Worm (Caenorhabditis elegans) whole organism, young adult: ENCODE results near the gene F26H11.8.

ENCODE experiments used
- B0035.1 ChIP-seq: sonication (generic microtip); optimal IDR thresholded peaks from 2 replicates; lab custom pipeline; 2016; ENCODE audit warnings: missing genetic modification characterization, mild to moderate bottlenecking, missing compliant biosample characterization, missing genotype, missing genetic modification reagents
- D2030.7 ChIP-seq: fragments of 200-800 bp; sonication (Bioruptor generic); IDR thresholded peaks from 2 replicates; pipeline ENCODE4 v1.3.6; 2022; ENCODE audit warnings: missing genetic modification reagents, missing genetic modification characterization, missing compliant biosample characterization
- F22D6.2 ChIP-seq: sonication (generic microtip); optimal IDR thresholded peaks from 2 replicates; lab custom pipeline; 2016; ENCODE audit warnings: mild to moderate bottlenecking, missing genetic modification characterization, missing compliant biosample characterization
- F37B4.10 ChIP-seq: fragments of 200-800 bp; sonication (Bioruptor generic); IDR thresholded peaks from 2 replicates; pipeline ENCODE4 v1.3.6; 2022; ENCODE audit warnings: missing genetic modification characterization, missing compliant biosample characterization
- F49E8.2 ChIP-seq: sonication (generic microtip); optimal IDR thresholded peaks from 3 replicates; lab custom pipeline; 2017; ENCODE audit warnings: missing genetic modification characterization, mild to moderate bottlenecking, missing compliant biosample characterization, antibody characterized with exemption, moderate library complexity; ENCODE audit not compliant: insufficient read depth
- F52B5.7 ChIP-seq: sonication (generic microtip); optimal IDR thresholded peaks from 2 replicates; lab custom pipeline; 2016; ENCODE audit warnings: mild to moderate bottlenecking, missing genetic modification characterization, missing compliant biosample characterization
- F57C9.4 ChIP-seq: sonication (generic microtip); optimal IDR thresholded peaks from 2 replicates; lab custom pipeline; 2017; ENCODE audit warnings: mild to moderate bottlenecking, missing genetic modification characterization, missing compliant biosample characterization
- K12H6.12 ChIP-seq: fragments of 200-800 bp; sonication (Bioruptor generic); optimal IDR thresholded peaks from 2 replicates; lab custom pipeline; 2018; ENCODE audit warnings: mild to moderate bottlenecking, missing genetic modification characterization, missing compliant biosample characterization
- T07F8.4 ChIP-seq: sonication (generic microtip); optimal IDR thresholded peaks from 2 replicates; lab custom pipeline; 2016; ENCODE audit warnings: mild to moderate bottlenecking, missing genetic modification characterization, moderate library complexity, missing compliant biosample characterization
- Y53G8AR.9 ChIP-seq: fragments of 200-800 bp; sonication (Bioruptor generic); conservative IDR thresholded peaks from 2 replicates; pipeline ENCODE4 v1.3.6; 2022; ENCODE audit warnings: missing genetic modification reagents, missing genetic modification characterization, missing compliant biosample characterization
- Y67H2A.10 ChIP-seq: fragments of 200-800 bp; sonication (Bioruptor generic); conservative IDR thresholded peaks from 2 replicates; pipeline ENCODE4 v1.3.6; 2022; ENCODE audit warnings: missing genetic modification reagents, missing genetic modification characterization, missing compliant biosample characterization
- ZK185.1 ChIP-seq: sonication (generic microtip); optimal IDR thresholded peaks from 2 replicates; lab custom pipeline; 2016; ENCODE audit warnings: mild to moderate bottlenecking, missing genetic modification characterization, missing compliant biosample characterization; ENCODE audit not compliant: poor library complexity, severe bottlenecking
- akir-1 ChIP-seq: fragments of 200-800 bp; sonication (Bioruptor generic); optimal IDR thresholded peaks from 2 replicates; lab custom pipeline; 2018; ENCODE audit warnings: mild to moderate bottlenecking, missing genetic modification characterization, moderate library complexity, missing compliant biosample characterization
- atf-7 ChIP-seq: sonication (generic microtip); optimal IDR thresholded peaks from 2 replicates; lab custom pipeline; 2017; ENCODE audit warnings: mild to moderate bottlenecking, missing genetic modification characterization, missing compliant biosample characterization
- ceh-40 ChIP-seq: fragments of 200-800 bp; sonication (Bioruptor generic); IDR thresholded peaks from 2 replicates; pipeline ENCODE4 v1.3.6; 2022; ENCODE audit warnings: missing genetic modification characterization, missing compliant biosample characterization
- chd-7 ChIP-seq: sonication (generic microtip); optimal IDR thresholded peaks from 2 replicates; lab custom pipeline; 2016; ENCODE audit warnings: mild to moderate bottlenecking, missing genetic modification characterization, moderate library complexity, missing compliant biosample characterization
- ets-4 ChIP-seq: fragments of 200-800 bp; sonication (Bioruptor generic); optimal IDR thresholded peaks from 2 replicates; lab custom pipeline; 2018; ENCODE audit warnings: mild to moderate bottlenecking, missing genetic modification characterization, missing compliant biosample characterization
- gei-17 ChIP-seq: fragments of 200-800 bp; sonication (Bioruptor generic); optimal IDR thresholded peaks from 2 replicates; lab custom pipeline; 2018; ENCODE audit warnings: mild to moderate bottlenecking, missing genetic modification characterization, missing compliant biosample characterization
- hlh-26 ChIP-seq: fragments of 200-800 bp; sonication (Bioruptor generic); conservative IDR thresholded peaks from 2 replicates; pipeline ENCODE4 v1.3.6; 2022; ENCODE audit warnings: missing genetic modification reagents, missing genetic modification characterization, missing compliant biosample characterization
- hsf-1 ChIP-seq: fragments of 200-800 bp; sonication (Bioruptor generic); IDR thresholded peaks from 2 replicates; pipeline ENCODE4 v1.3.6; 2022; ENCODE audit warnings: missing genetic modification reagents, missing genetic modification characterization, missing compliant biosample characterization
- lag-1 ChIP-seq: fragments of 200-800 bp; sonication (Bioruptor generic); IDR thresholded peaks from 2 replicates; pipeline ENCODE4 v1.3.6; 2022; ENCODE audit warnings: missing genetic modification reagents, missing genetic modification characterization, missing compliant biosample characterization
- let-607 ChIP-seq, 2 experiments: fragments of 200-800 bp in 1 of 2; sonication (Bioruptor generic) in 1 of 2; sonication (generic microtip) in 1 of 2; optimal IDR thresholded peaks; 2 replicates each; lab custom pipeline; 2016 to 2018; ENCODE audit warnings: mild to moderate bottlenecking in 2 of 2, missing compliant biosample characterization in 2 of 2, missing genetic modification characterization in 2 of 2, moderate library complexity in 2 of 2, missing genotype in 1 of 2
- lin-35 ChIP-seq, 3 experiments: fragments of 150-350 bp in 2 of 3; sonication (generic microtip) in 1 of 3; optimal IDR thresholded peaks; 2 replicates each; lab custom pipeline; 2014 to 2018; ENCODE audit warnings: missing biosample characterization in 3 of 3, missing genetic modification characterization in 3 of 3, missing genetic modification reagents in 3 of 3
- lin-54 ChIP-seq: fragments of 200-800 bp; sonication (Bioruptor generic); optimal IDR thresholded peaks from 2 replicates; lab custom pipeline; 2018; ENCODE audit warnings: mild to moderate bottlenecking, missing genetic modification characterization, missing compliant biosample characterization
- lsy-27 ChIP-seq: sonication (generic microtip); optimal IDR thresholded peaks from 2 replicates; lab custom pipeline; 2017; ENCODE audit warnings: missing genetic modification characterization, mild to moderate bottlenecking, missing compliant biosample characterization, antibody characterized with exemption, missing genotype, borderline replicate concordance; ENCODE audit not compliant: insufficient read depth
- madf-3 ChIP-seq: fragments of 200-800 bp; sonication (Bioruptor generic); IDR thresholded peaks from 2 replicates; pipeline ENCODE4 v1.3.6; 2022; ENCODE audit warnings: missing genetic modification reagents, missing genetic modification characterization, missing compliant biosample characterization
- mcd-1 ChIP-seq: fragments of 200-800 bp; sonication (Bioruptor generic); IDR thresholded peaks from 2 replicates; pipeline ENCODE4 v1.3.6; 2022; ENCODE audit warnings: missing genetic modification reagents, missing genetic modification characterization, missing compliant biosample characterization
- mxl-1 ChIP-seq: sonication (generic microtip); optimal IDR thresholded peaks from 2 replicates; lab custom pipeline; 2016; ENCODE audit warnings: missing genetic modification characterization, missing compliant biosample characterization
- nfya-2 ChIP-seq: fragments of 200-800 bp; sonication (Bioruptor generic); IDR thresholded peaks from 2 replicates; pipeline ENCODE4 v1.3.6; 2022; ENCODE audit warnings: missing genetic modification reagents, missing genetic modification characterization, missing compliant biosample characterization
- nfyb-1 ChIP-seq: fragments of 200-800 bp; sonication (Bioruptor generic); IDR thresholded peaks from 2 replicates; pipeline ENCODE4 v1.3.6; 2022; ENCODE audit warnings: missing genetic modification reagents, missing genetic modification characterization, missing compliant biosample characterization
- nhr-80 ChIP-seq: sonication (generic microtip); optimal IDR thresholded peaks from 2 replicates; lab custom pipeline; 2016; ENCODE audit warnings: missing genetic modification characterization, missing compliant biosample characterization
- pbrm-1 ChIP-seq: fragments of 200-800 bp; sonication (Bioruptor generic); IDR thresholded peaks from 2 replicates; pipeline ENCODE4 v1.3.6; 2022; ENCODE audit warnings: missing genetic modification reagents, missing genetic modification characterization, missing compliant biosample characterization
- rec-8 ChIP-seq, 2 experiments: sonication (generic microtip); optimal IDR thresholded peaks; 2 replicates each; lab custom pipeline; 2016; ENCODE audit warnings: mild to moderate bottlenecking in 2 of 2, missing genetic modification characterization in 2 of 2, missing genetic modification reagents in 2 of 2, missing genotype in 2 of 2, missing biosample characterization in 1 of 2, missing compliant biosample characterization in 1 of 2, moderate library complexity in 1 of 2
- repo-1 ChIP-seq: sonication (generic microtip); optimal IDR thresholded peaks from 2 replicates; lab custom pipeline; 2017; ENCODE audit warnings: mild to moderate bottlenecking, missing genetic modification characterization, missing compliant biosample characterization
- sdz-38 ChIP-seq: sonication (generic microtip); optimal IDR thresholded peaks from 2 replicates; lab custom pipeline; 2016; ENCODE audit warnings: missing genotype, missing genetic modification characterization, missing compliant biosample characterization
- snpc-4 ChIP-seq, 5 experiments: fragments of 150-350 bp in 1 of 5; sonication (generic microtip) in 4 of 5; optimal IDR thresholded peaks; 2 replicates each; lab custom pipeline; 2014 to 2018; ENCODE audit warnings: missing genetic modification characterization in 5 of 5, missing biosample characterization in 3 of 5, antibody characterized with exemption in 2 of 5, mild to moderate bottlenecking in 2 of 5, missing compliant biosample characterization in 2 of 5, missing genotype in 2 of 5, moderate library complexity in 2 of 5, missing genetic modification reagents in 1 of 5
- somi-1 ChIP-seq: fragments of 200-800 bp; sonication (Bioruptor generic); optimal IDR thresholded peaks from 2 replicates; lab custom pipeline; 2018; ENCODE audit warnings: mild to moderate bottlenecking, missing genetic modification characterization, missing compliant biosample characterization
- tlf-1 ChIP-seq: fragments of 200-800 bp; sonication (Bioruptor generic); optimal IDR thresholded peaks from 2 replicates; lab custom pipeline; 2018; ENCODE audit warnings: mild to moderate bottlenecking, missing genetic modification characterization, missing compliant biosample characterization
- unc-130 ChIP-seq: sonication (generic microtip); optimal IDR thresholded peaks from 2 replicates; lab custom pipeline; 2016; ENCODE audit warnings: missing genetic modification reagents, missing genetic modification characterization, missing compliant biosample characterization
- unc-62 ChIP-seq: fragments of 150-350 bp; optimal IDR thresholded peaks from 2 replicates; lab custom pipeline; 2014; ENCODE audit warnings: missing biosample characterization, missing genetic modification reagents, missing genetic modification characterization
- xnd-1 ChIP-seq: sonication (generic microtip); optimal IDR thresholded peaks from 2 replicates; lab custom pipeline; 2016; ENCODE audit warnings: missing genotype, missing genetic modification reagents, missing genetic modification characterization, missing compliant biosample characterization
- ztf-25 ChIP-seq: fragments of 200-800 bp; sonication (Bioruptor generic); IDR thresholded peaks from 2 replicates; pipeline ENCODE4 v1.3.6; 2022; ENCODE audit warnings: missing genetic modification reagents, missing genetic modification characterization, missing compliant biosample characterization
- ztf-28 ChIP-seq: fragments of 200-800 bp; sonication (Bioruptor generic); IDR thresholded peaks from 2 replicates; pipeline ENCODE4 v1.3.6; 2022; ENCODE audit warnings: missing genetic modification reagents, missing genetic modification characterization, missing compliant biosample characterization
- ztf-6 ChIP-seq: fragments of 200-800 bp; sonication (Bioruptor generic); IDR thresholded peaks from 2 replicates; pipeline ENCODE4 v1.3.6; 2022; ENCODE audit warnings: missing genetic modification reagents, missing genetic modification characterization, missing compliant biosample characterization

Gene F26H11.8

ce11 chrII:14349356-14349923, 38.9 kb upstream of the F26H11.8 start, which contains the start of the genes Y54G11A.17, lin-7 and elof-1 (continued):
- TF ChIP-seq hlh-26 (GFP tag; lab: Robert Waterston, UW): no peak
- TF ChIP-seq pbrm-1 (GFP tag; lab: Robert Waterston, UW): peak; percentile 71
- no peak for TF ChIP-seq F22D6.2 (tag; lab: Kevin White, UChicago)
- peak; percentile 6 for TF ChIP-seq nhr-80 (tag; lab: Kevin White, UChicago)

ce11 chrII:14350768-14351167, 37.5 kb upstream of the F26H11.8 start:
- TF ChIP-seq ceh-40 (GFP tag; lab: Robert Waterston, UW) (peak; percentile 59; the same call in 1 of the 2 replicates), snpc-4 (GFP tag; optimal IDR thresholded peaks at IDR 0.05; lab: Kevin White, UChicago) (no peak), snpc-4 (tag; optimal IDR thresholded peaks at IDR 0.05; lab: Kevin White, UChicago) (peak in 1 of 4 experiments; percentile 42), lag-1 (GFP tag; lab: Robert Waterston, UW) (no peak), B0035.1 (tag; lab: Kevin White, UChicago) (no peak), rec-8 (tag; optimal IDR thresholded peaks at IDR 0.05; lab: Kevin White, UChicago) (no peak), mcd-1 (GFP tag; lab: Robert Waterston, UW) (peak; percentile 38; the same call in 1 of the 2 replicates), akir-1 (GFP tag; lab: Kevin White, UChicago) (no peak), nfya-2 (GFP tag; lab: Robert Waterston, UW) (0 out of 2 replicates have a peak, but pooled peaks have one; percentile 66), F49E8.2 (tag; lab: Kevin White, UChicago) (peak; percentile 75), ztf-6 (no peak), nfyb-1 (GFP tag; lab: Robert Waterston, UW) (peak; percentile 69; the same call in 1 of the 2 replicates), repo-1 (tag; lab: Kevin White, UChicago) (peak; percentile 71), gei-17 (GFP tag; lab: Kevin White, UChicago) (no peak), ztf-28 (GFP tag; lab: Robert Waterston, UW) (no peak), hsf-1 (GFP tag; lab: Robert Waterston, UW) (peak; percentile 75), ZK185.1 (tag; lab: Kevin White, UChicago) (no peak), unc-62 (GFP tag; lab: Kevin White, UChicago) (no peak), F37B4.10 (GFP tag; lab: Robert Waterston, UW) (no peak), madf-3 (GFP tag; lab: Robert Waterston, UW) (peak; percentile 78; the same call in 1 of the 2 replicates), K12H6.12 (no peak), lsy-27 (tag; lab: Kevin White, UChicago) (no peak), lin-35 (GFP tag; optimal IDR thresholded peaks at IDR 0.05; lab: Kevin White, UChicago) (no peak), chd-7 (peak; percentile 63), F52B5.7 (peak; percentile 39), let-607 (tag; optimal IDR thresholded peaks at IDR 0.05; lab: Kevin White, UChicago) (no peak), unc-130 (GFP tag; lab: Kevin White, UChicago) (no peak), atf-7 (peak; percentile 68), somi-1 (no peak), xnd-1 (tag; lab: Kevin White, UChicago) (peak; percentile 40), ztf-25 (GFP tag; lab: Robert Waterston, UW) (no peak), F57C9.4 (tag; lab: Kevin White, UChicago) (peak; percentile 17), ets-4 (GFP tag; lab: Kevin White, UChicago) (no peak), mxl-1 (no peak), D2030.7 (GFP tag; lab: Robert Waterston, UW) (0 out of 2 replicates have a peak, but pooled peaks have one; percentile 13), Y67H2A.10 (GFP tag; lab: Robert Waterston, UW) (0 out of 2 replicates have a peak, but pooled peaks have one; percentile 49), lin-54 (peak; percentile 30), tlf-1 (GFP tag; lab: Kevin White, UChicago) (peak; percentile 31), sdz-38 (tag; lab: Kevin White, UChicago) (no peak), T07F8.4 (tag; lab: Kevin White, UChicago) (no peak), Y53G8AR.9 (GFP tag; lab: Robert Waterston, UW) (0 out of 2 replicates have a peak, but pooled peaks have one; percentile 51)
